Worm (Caenorhabditis elegans): Measurements from ENCODE around the gene C50D2.2.

DNA sequence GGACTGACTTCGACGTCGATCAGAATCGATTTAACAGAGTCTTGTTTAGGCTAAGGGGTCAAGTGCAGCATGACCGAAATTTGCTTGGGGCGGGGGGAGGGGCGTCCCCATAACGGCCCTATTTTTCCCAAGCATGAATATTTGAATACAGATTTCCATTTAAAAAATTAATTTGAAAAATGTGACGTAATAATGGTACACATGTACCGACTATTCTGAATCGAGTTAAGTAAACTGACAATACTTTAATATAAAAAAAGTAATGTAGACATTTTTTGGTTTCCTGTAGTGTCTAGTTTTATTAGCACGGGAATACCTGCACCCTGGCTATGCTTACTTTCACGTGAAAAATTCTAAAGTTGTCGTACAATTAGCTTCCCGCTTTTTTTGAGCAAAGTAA, 22.2 kb upstream of the C50D2.2 start:
- no peak for TF ChIP-seq ama-1 (optimal IDR thresholded peaks at IDR 0.05)
- TF ChIP-seq pes-1 (GFP tag; IDR thresholded peaks at IDR 0.05) = no peak
- no peak for TF ChIP-seq ceh-13 (GFP tag; optimal IDR thresholded peaks at IDR 0.05)
- no peak for TF ChIP-seq sea-1 (GFP tag; conservative IDR thresholded peaks at IDR 0.05)
- no peak for TF ChIP-seq aly-1 (tag; optimal IDR thresholded peaks at IDR 0.05)
- TF ChIP-seq tbx-37 (GFP tag; conservative IDR thresholded peaks at IDR 0.05) = no peak
- no peak for TF ChIP-seq tbx-11 (GFP tag; IDR thresholded peaks at IDR 0.05)
- no peak for TF ChIP-seq hmg-4 (GFP tag; optimal IDR thresholded peaks at IDR 0.05)
- TF ChIP-seq tra-4 (tag; optimal IDR thresholded peaks at IDR 0.05) = no peak
- no peak for TF ChIP-seq scrt-1 (GFP tag; IDR thresholded peaks at IDR 0.05)

Measured in whole organism, early embryonic.